Worm (Caenorhabditis elegans): ENCODE data around the gene F02D10.3.

ce11 chrX:13477356-13477755 lies 14.9 kb upstream of the F02D10.3 start, which contains the start of gene efn-3:
- TF ChIP-seq B0261.1 (tag; optimal IDR thresholded peaks at IDR 0.05) (no peak), aptf-3 (GFP tag; IDR thresholded peaks at IDR 0.05) (no peak), lin-54 (GFP tag; optimal IDR thresholded peaks at IDR 0.05) (no peak), unc-62 (GFP tag; optimal IDR thresholded peaks at IDR 0.05) (no peak)
